Worm (Caenorhabditis elegans): Measurements from ENCODE around the gene unc-42.
A peak's percentile ranks its signal among the peaks of the same experiment; 100 is the strongest.

The unc-42 gene

DNA sequence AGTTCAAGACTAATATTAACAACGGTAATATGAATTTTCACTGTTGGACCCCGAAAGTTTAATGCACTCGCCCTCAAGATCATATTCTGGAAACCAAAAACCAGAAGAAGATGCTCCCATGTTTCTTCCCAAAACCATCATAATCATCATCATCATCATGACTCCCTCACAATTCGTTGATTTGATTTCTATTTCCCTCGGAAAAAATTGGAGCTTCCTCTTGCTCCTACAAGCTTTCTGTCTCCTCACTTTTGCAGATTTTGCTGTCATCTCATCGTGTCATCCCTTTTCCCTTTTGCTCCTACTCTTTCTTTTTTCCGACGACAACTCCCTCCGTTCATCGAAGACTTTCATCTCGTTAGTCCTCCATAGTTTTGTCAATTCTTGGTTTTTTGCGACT, 2.8 kb upstream of the unc-42 start, which contains the start of gene F46B6.2:
Gene F46B6.2, plus strand, starts transcription at position 316 of the 400 bp plus-strand sequence.
- TF ChIP-seq unc-130 (tag; optimal IDR thresholded peaks at IDR 0.05) (no peak), ces-1 (GFP tag; optimal IDR thresholded peaks at IDR 0.05) (peak; percentile 99), dpl-1 (GFP tag; optimal IDR thresholded peaks at IDR 0.05) (no peak), ama-1 (optimal IDR thresholded peaks at IDR 0.05) (no peak), C34B4.2 (tag; optimal IDR thresholded peaks at IDR 0.05) (no peak), zag-1 (tag; optimal IDR thresholded peaks at IDR 0.05) (no peak), zip-4 (GFP tag; optimal IDR thresholded peaks at IDR 0.05) (no peak), fkh-10 (GFP tag; optimal IDR thresholded peaks at IDR 0.05) (peak; percentile 56), elt-2 (tag; optimal IDR thresholded peaks at IDR 0.05) (no peak), rnt-1 (tag; optimal IDR thresholded peaks at IDR 0.05) (no peak), Y116A8C.19 (tag; optimal IDR thresholded peaks at IDR 0.05; ENCODE audit: borderline replicate concordance) (no peak)

DNA sequence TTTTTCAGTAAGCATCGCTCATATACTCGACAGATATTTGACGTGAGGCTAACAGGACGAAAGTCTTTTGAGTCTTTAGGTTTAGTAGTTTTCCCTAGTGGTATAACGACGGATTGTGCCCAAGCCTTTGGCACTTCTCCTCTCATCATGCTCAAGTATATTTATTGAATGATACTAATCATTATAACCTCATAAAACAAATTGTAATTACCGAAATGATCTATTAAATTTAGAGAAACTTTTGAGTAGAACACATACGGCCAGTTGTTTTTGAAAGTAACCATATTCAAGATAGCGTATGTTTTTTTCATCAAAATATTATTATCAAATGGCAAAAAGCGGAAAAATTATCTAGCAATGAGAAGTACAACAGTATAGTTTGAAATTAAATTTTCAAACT, 2.1 kb upstream of the unc-42 start:
- TF ChIP-seq unc-62 (GFP tag; optimal IDR thresholded peaks at IDR 0.05) (no peak), swsn-7 (tag; optimal IDR thresholded peaks at IDR 0.05) (no peak), xbp-1 (tag; optimal IDR thresholded peaks at IDR 0.05) (no peak), efl-3 (GFP tag; optimal IDR thresholded peaks at IDR 0.05) (no peak), tbx-2 (tag; optimal IDR thresholded peaks at IDR 0.05) (no peak), dpl-1 (GFP tag; optimal IDR thresholded peaks at IDR 0.05) (no peak), unc-98 (GFP tag; IDR thresholded peaks at IDR 0.05) (no peak), fkh-4 (tag; optimal IDR thresholded peaks at IDR 0.05; ENCODE audit: borderline replicate concordance) (no peak), rnt-1 (tag; optimal IDR thresholded peaks at IDR 0.05) (no peak), fkh-10 (GFP tag; optimal IDR thresholded peaks at IDR 0.05) (no peak), nhr-19 (GFP tag; conservative IDR thresholded peaks at IDR 0.05) (no peak), lin-15B (tag; optimal IDR thresholded peaks at IDR 0.05) (no peak), lin-13 (GFP tag; optimal IDR thresholded peaks at IDR 0.05) (no peak), ceh-63 (GFP tag; optimal IDR thresholded peaks at IDR 0.05) (no peak), zag-1 (tag; optimal IDR thresholded peaks at IDR 0.05) (no peak), aly-2 (tag; optimal IDR thresholded peaks at IDR 0.05) (no peak), lin-35 (GFP tag; optimal IDR thresholded peaks at IDR 0.05) (no peak)

DNA sequence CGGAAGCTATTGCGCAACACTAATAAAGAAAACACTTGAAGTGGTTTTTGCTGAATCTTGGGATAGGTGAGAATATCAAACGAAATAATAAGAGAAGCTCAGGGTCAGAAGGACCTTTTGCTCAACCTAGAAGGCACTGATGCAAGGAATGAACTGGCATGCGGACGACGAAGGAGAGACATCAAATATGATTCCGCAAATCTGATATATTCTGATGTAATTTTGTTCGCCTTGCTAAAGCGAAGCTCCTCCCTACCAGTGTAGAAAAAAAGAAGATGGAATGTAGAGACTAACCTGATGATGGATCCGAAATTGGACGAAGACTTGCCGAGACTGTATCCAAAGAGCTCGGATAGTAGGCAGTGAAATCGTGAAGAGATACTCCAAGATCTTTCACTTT, 1.2 kb downstream of the unc-42 start:
- no peak for TF ChIP-seq lsy-2 (tag; optimal IDR thresholded peaks at IDR 0.05)
- TF ChIP-seq ces-1 (GFP tag; optimal IDR thresholded peaks at IDR 0.05) = peak; percentile 97
- TF ChIP-seq lin-14 (GFP tag; optimal IDR thresholded peaks at IDR 0.05) = peak; percentile 22
- TF ChIP-seq fkh-10 (GFP tag; optimal IDR thresholded peaks at IDR 0.05) = peak; percentile 34
- no peak for TF ChIP-seq efl-1 (optimal IDR thresholded peaks at IDR 0.05)
- TF ChIP-seq efl-1 (GFP tag; optimal IDR thresholded peaks at IDR 0.05 in 1 of 2) = peak in 1 of 2 experiments; percentile 58
- TF ChIP-seq mab-9 (GFP tag; IDR thresholded peaks at IDR 0.05) = no peak

DNA sequence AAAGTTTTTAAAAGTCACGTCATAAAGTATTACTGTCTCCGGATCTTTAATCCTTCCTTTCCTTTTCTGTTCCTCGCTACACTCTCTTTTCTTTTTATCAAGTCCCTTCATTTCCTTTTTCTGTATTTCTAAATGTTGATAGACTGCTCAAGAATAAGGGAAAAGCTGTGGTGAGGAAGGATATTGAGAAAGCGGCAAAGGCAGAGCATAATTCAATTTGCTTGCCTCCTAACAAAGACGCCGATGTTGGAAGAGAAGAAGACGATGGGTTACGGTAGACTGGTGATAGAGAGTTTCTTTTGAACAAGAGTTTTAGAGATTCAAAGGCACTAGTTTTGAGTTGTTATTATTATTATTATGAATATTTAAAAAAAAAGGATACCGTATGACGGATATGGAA, 3.6 kb downstream of the unc-42 start:
- TF ChIP-seq egl-13 (tag; optimal IDR thresholded peaks at IDR 0.05) (no peak), fos-1 (tag; optimal IDR thresholded peaks at IDR 0.05) (no peak), ceh-82 (tag; optimal IDR thresholded peaks at IDR 0.05) (no peak), ces-1 (GFP tag; optimal IDR thresholded peaks at IDR 0.05) (peak; percentile 100), swsn-7 (tag; optimal IDR thresholded peaks at IDR 0.05) (peak; percentile 15), nhr-20 (tag; optimal IDR thresholded peaks at IDR 0.05) (no peak), dsc-1 (tag; optimal IDR thresholded peaks at IDR 0.05) (no peak), lsy-2 (tag; optimal IDR thresholded peaks at IDR 0.05) (peak; percentile 48 to 85), tbx-2 (tag; optimal IDR thresholded peaks at IDR 0.05) (peak; percentile 17), C04F5.9 (tag; optimal IDR thresholded peaks at IDR 0.05) (no peak), nhr-85 (tag) (no peak), nhr-90 (tag; optimal IDR thresholded peaks at IDR 0.05; ENCODE audit: poor library complexity) (no peak), rnt-1 (tag; optimal IDR thresholded peaks at IDR 0.05) (no peak), isw-1 (GFP tag; IDR thresholded peaks at IDR 0.05) (no peak), alr-1 (tag; optimal IDR thresholded peaks at IDR 0.05; ENCODE audit: borderline replicate concordance) (no peak), pqm-1 (tag; optimal IDR thresholded peaks at IDR 0.05) (no peak), lin-35 (GFP tag; optimal IDR thresholded peaks at IDR 0.05) (no peak), jun-1 (tag; optimal IDR thresholded peaks at IDR 0.05) (no peak), ceh-90 (tag; optimal IDR thresholded peaks at IDR 0.05) (no peak), mab-9 (GFP tag; IDR thresholded peaks at IDR 0.05) (no peak), C34B4.2 (tag; optimal IDR thresholded peaks at IDR 0.05) (no peak), irx-1 (tag; optimal IDR thresholded peaks at IDR 0.05) (no peak), hpl-2 (GFP tag; optimal IDR thresholded peaks at IDR 0.05) (no peak), ceh-88 (GFP tag; IDR thresholded peaks at IDR 0.05) (no peak), lin-14 (GFP tag; optimal IDR thresholded peaks at IDR 0.05) (peak; percentile 88), sptf-1 (tag; optimal IDR thresholded peaks at IDR 0.05) (no peak), zag-1 (tag; optimal IDR thresholded peaks at IDR 0.05) (no peak), lir-3 (tag; optimal IDR thresholded peaks at IDR 0.05; ENCODE audit: poor library complexity) (no peak)
